Worm (Caenorhabditis elegans) whole organism, early embryonic: ENCODE results near the gene C03C10.5.

Source experiments
- aly-1 ChIP-seq: sonication (generic microtip); optimal IDR thresholded peaks from 2 replicates; lab custom pipeline; 2016; ENCODE audit warnings: missing genetic modification characterization, missing compliant biosample characterization
- ama-1 ChIP-seq: fragments of 150-350 bp; optimal IDR thresholded peaks from 2 replicates; lab custom pipeline; 2014
- tbx-11 ChIP-seq: fragments of 200-800 bp; sonication (Bioruptor generic); IDR thresholded peaks from 2 replicates; pipeline ENCODE4 v1.3.6; 2022; ENCODE audit warnings: missing genetic modification characterization, missing compliant biosample characterization
- tra-4 ChIP-seq: sonication (generic microtip); optimal IDR thresholded peaks from 2 replicates; lab custom pipeline; 2017; ENCODE audit warnings: missing genetic modification characterization, missing compliant biosample characterization

DNA sequence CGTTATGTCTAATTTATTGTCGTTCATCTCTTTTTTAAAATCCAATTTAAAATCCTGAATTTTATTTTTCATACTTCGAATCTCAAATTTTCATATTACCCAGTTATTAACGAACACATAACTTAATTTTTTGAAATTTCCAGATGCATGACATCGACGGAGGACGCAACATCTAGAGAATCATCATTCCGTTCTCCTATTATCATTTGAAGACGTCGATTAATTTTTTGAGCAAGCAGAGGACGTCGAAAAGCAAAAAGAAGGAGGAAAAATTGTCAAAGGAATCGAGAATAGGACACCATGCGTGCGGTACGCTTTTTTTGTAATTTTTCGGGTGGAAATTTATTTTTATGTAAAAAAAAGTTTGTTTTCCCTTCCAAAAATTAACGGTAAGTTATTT, 23.2 kb upstream of the C03C10.5 start, which contains the start of gene unc-103:
- TF ChIP-seq tbx-11 (GFP tag; lab: Robert Waterston, UW) (no peak), ama-1 (lab: Kevin White, UChicago) (no peak), aly-1 (tag; lab: Kevin White, UChicago) (no peak), tra-4 (tag; lab: Kevin White, UChicago) (no peak)
